Worm (Caenorhabditis elegans) whole organism, mixed stage, embryonic: Measurements from ENCODE around the gene cpg-4.
A peak's percentile ranks its signal among the peaks of the same experiment; 100 is the strongest.

Experiments used
- pha-4 ChIP-seq: fragments of 150-350 bp; optimal IDR thresholded peaks from 2 replicates; lab custom pipeline; 2018; ENCODE audit warnings: missing biosample characterization, missing genetic modification reagents, missing genetic modification characterization
- sem-2 ChIP-seq: fragments of 200-800 bp; sonication (Bioruptor generic); optimal IDR thresholded peaks from 2 replicates; lab custom pipeline; 2018; ENCODE audit warnings: mild to moderate bottlenecking, missing genetic modification characterization, missing compliant biosample characterization

ce11 chrV:6043275-6044271, 47.4 kb downstream of the cpg-4 start, which contains the start of gene cpi-2:
- TF ChIP-seq sem-2 (GFP tag; lab: Kevin White, UChicago) (no peak), pha-4 (tag; lab: Kevin White, UChicago) (peak; percentile 71)
